Fruit fly (Drosophila melanogaster) whole organism, pupa: ENCODE measurements around the gene CG6800.

Experiments used
- CG10348 ChIP-seq: fragments of 200-800 bp; sonication (Bioruptor generic); IDR thresholded peaks from 2 replicates; pipeline ENCODE4 v1.3.6; 2022; ENCODE audit warnings: missing biosample characterization, missing genetic modification characterization
- CG12605 ChIP-seq: fragments of 200-800 bp; sonication (Bioruptor generic); IDR thresholded peaks from 2 replicates; pipeline ENCODE4 v1.3.6; 2022; ENCODE audit warnings: missing biosample characterization, missing genetic modification characterization
- CG13204 ChIP-seq: fragments of 200-800 bp; sonication (Bioruptor generic); optimal IDR thresholded peaks from 2 replicates; lab custom pipeline; 2018; ENCODE audit warnings: missing biosample characterization, mild to moderate bottlenecking, missing genetic modification characterization, moderate library complexity
- CG14655 ChIP-seq: fragments of 200-800 bp; sonication (Bioruptor generic); optimal IDR thresholded peaks from 3 replicates; lab custom pipeline; 2017; ENCODE audit warnings: mild to moderate bottlenecking, missing biosample characterization, missing genetic modification reagents, missing genetic modification characterization
- CG15710 ChIP-seq: fragments of 200-800 bp; sonication (Bioruptor generic); optimal IDR thresholded peaks from 2 replicates; lab custom pipeline; 2018; ENCODE audit warnings: missing biosample characterization, mild to moderate bottlenecking, missing genetic modification characterization, moderate library complexity
- CG17806 ChIP-seq: fragments of 200-800 bp; sonication (Bioruptor generic); optimal IDR thresholded peaks from 2 replicates; lab custom pipeline; 2018; ENCODE audit warnings: missing biosample characterization, mild to moderate bottlenecking, missing genetic modification characterization, moderate library complexity
- CG32121 ChIP-seq: fragments of 200-800 bp; sonication (Bioruptor generic); IDR thresholded peaks from 2 replicates; pipeline ENCODE4 v1.3.6; 2022; ENCODE audit warnings: missing biosample characterization, missing genetic modification characterization
- CG34367 ChIP-seq: fragments of 200-800 bp; sonication (Bioruptor generic); optimal IDR thresholded peaks from 2 replicates; lab custom pipeline; 2018; ENCODE audit warnings: missing biosample characterization, mild to moderate bottlenecking, missing genetic modification characterization
- CG4496 ChIP-seq: fragments of 200-800 bp; sonication (Bioruptor generic); IDR thresholded peaks from 3 replicates; pipeline ENCODE4 v1.3.6; 2022; ENCODE audit warnings: missing biosample characterization, missing genetic modification characterization
- CG8159 ChIP-seq: fragments of 200-800 bp; sonication (Bioruptor generic); optimal IDR thresholded peaks from 3 replicates; lab custom pipeline; 2018; ENCODE audit warnings: missing biosample characterization, mild to moderate bottlenecking, missing genetic modification characterization, moderate library complexity
- CG8301 ChIP-seq: fragments of 200-800 bp; sonication (Bioruptor generic); optimal IDR thresholded peaks from 2 replicates; lab custom pipeline; 2018; ENCODE audit warnings: missing biosample characterization, mild to moderate bottlenecking, missing genetic modification characterization
- CG9948 ChIP-seq: fragments of 200-800 bp; sonication (Bioruptor generic); optimal IDR thresholded peaks from 2 replicates; lab custom pipeline; 2018; ENCODE audit warnings: missing biosample characterization, mild to moderate bottlenecking, missing genetic modification characterization, moderate library complexity
- D1 ChIP-seq: fragments of 200-800 bp; sonication (Bioruptor generic); optimal IDR thresholded peaks from 2 replicates; lab custom pipeline; 2018; ENCODE audit warnings: missing biosample characterization, mild to moderate bottlenecking, missing genetic modification characterization, moderate library complexity
- EcR ChIP-seq: fragments of 200-800 bp; sonication (Bioruptor generic); optimal IDR thresholded peaks from 3 replicates; lab custom pipeline; 2019; ENCODE audit warnings: missing biosample characterization, missing genetic modification characterization, mild to moderate bottlenecking, moderate library complexity, missing genetic modification reagents
- Ets98B ChIP-seq: fragments of 200-800 bp; sonication (Bioruptor generic); IDR thresholded peaks from 2 replicates; pipeline ENCODE4 v1.3.6; 2022; ENCODE audit warnings: missing biosample characterization, missing genetic modification characterization
- Pif1A ChIP-seq: fragments of 200-800 bp; sonication (Bioruptor generic); optimal IDR thresholded peaks from 3 replicates; lab custom pipeline; 2016; ENCODE audit warnings: missing biosample characterization, missing genetic modification characterization
- Pif1B ChIP-seq: fragments of 200-800 bp; sonication (Bioruptor generic); optimal IDR thresholded peaks from 3 replicates; lab custom pipeline; 2016; ENCODE audit warnings: missing biosample characterization, missing genetic modification characterization
- Snoo ChIP-seq: fragments of 200-800 bp; sonication (Bioruptor generic); optimal IDR thresholded peaks from 3 replicates; lab custom pipeline; 2017; ENCODE audit warnings: missing biosample characterization, mild to moderate bottlenecking, missing genetic modification characterization, inconsistent platforms
- fd96Ca ChIP-seq: fragments of 200-800 bp; sonication (Bioruptor generic); IDR thresholded peaks from 3 replicates; pipeline ENCODE4 v1.3.6; 2022; ENCODE audit warnings: missing biosample characterization, missing genetic modification characterization
- gl ChIP-seq: fragments of 200-800 bp; sonication (Bioruptor generic); optimal IDR thresholded peaks from 2 replicates; lab custom pipeline; 2018; ENCODE audit warnings: missing biosample characterization, mild to moderate bottlenecking, missing genetic modification characterization
- rn ChIP-seq: fragments of 200-800 bp; sonication (Bioruptor generic); IDR thresholded peaks from 2 replicates; pipeline ENCODE4 v1.3.6; 2022; ENCODE audit warnings: missing biosample characterization, missing genetic modification characterization

Gene CG6800

dm6 chr3R:21748954-21749920 is 26.7 kb upstream of the CG6800 start, which contains the start of gene CG31233:
Gene CG31233 (plus strand): TSS chr3R:21749853.
- TF ChIP-seq CG15710 (tag; lab: Kevin White, UChicago), result no peak
- no peak for TF ChIP-seq rn (GFP tag; lab: Robert Waterston, UW)
- TF ChIP-seq CG10348, result no peak
- TF ChIP-seq CG12605, result no peak
- no peak for TF ChIP-seq CG14655 (GFP tag; lab: Kevin White, UChicago)
- TF ChIP-seq fd96Ca (GFP tag; lab: Robert Waterston, UW), result no peak
- no peak for TF ChIP-seq CG9948 (tag; lab: Kevin White, UChicago)
- no peak for TF ChIP-seq gl
- no peak for TF ChIP-seq CG32121 (GFP tag; lab: Robert Waterston, UW)
- no peak for TF ChIP-seq D1 (tag; lab: Kevin White, UChicago)

- TF ChIP-seq CG8159 (tag; lab: Kevin White, UChicago) (no peak), CG17806 (no peak), Pif1B (GFP tag; lab: Kevin White, UChicago) (no peak), CG32121 (GFP tag; lab: Robert Waterston, UW) (no peak), CG13204 (no peak), EcR (GFP tag; lab: Kevin White, UChicago) (no peak), CG12605 (no peak), CG34367 (tag; lab: Kevin White, UChicago) (no peak), CG10348 (no peak), CG15710 (tag; lab: Kevin White, UChicago) (no peak)
These were observed 22.8 kb upstream of the CG6800 start for dm6 chr3R:21753099-21753498.

dm6 chr3R:21753974-21754373 is 22.0 kb upstream of the CG6800 start, which contains the start of gene CG31198:
Gene CG31198 (plus strand): TSS chr3R:21754324.
- TF ChIP-seq CG32121 (GFP tag; lab: Robert Waterston, UW) (no peak), D1 (tag; lab: Kevin White, UChicago) (no peak), CG15710 (tag; lab: Kevin White, UChicago) (no peak), Snoo (tag; lab: Kevin White, UChicago) (no peak), gl (no peak)

dm6 chr3R:21757550-21757949 is 18.4 kb upstream of the CG6800 start:
- TF ChIP-seq CG15710 (tag; lab: Kevin White, UChicago) (no peak), Snoo (tag; lab: Kevin White, UChicago) (no peak), CG34367 (tag; lab: Kevin White, UChicago) (no peak), CG14655 (GFP tag; lab: Kevin White, UChicago) (no peak), Ets98B (GFP tag; lab: Robert Waterston, UW) (no peak), CG10348 (no peak), Pif1B (GFP tag; lab: Kevin White, UChicago) (no peak), CG8301 (tag; lab: Kevin White, UChicago) (no peak), CG13204 (no peak), gl (no peak), Pif1A (no peak), CG17806 (no peak), CG4496 (GFP tag; lab: Robert Waterston, UW) (no peak)

DNA sequence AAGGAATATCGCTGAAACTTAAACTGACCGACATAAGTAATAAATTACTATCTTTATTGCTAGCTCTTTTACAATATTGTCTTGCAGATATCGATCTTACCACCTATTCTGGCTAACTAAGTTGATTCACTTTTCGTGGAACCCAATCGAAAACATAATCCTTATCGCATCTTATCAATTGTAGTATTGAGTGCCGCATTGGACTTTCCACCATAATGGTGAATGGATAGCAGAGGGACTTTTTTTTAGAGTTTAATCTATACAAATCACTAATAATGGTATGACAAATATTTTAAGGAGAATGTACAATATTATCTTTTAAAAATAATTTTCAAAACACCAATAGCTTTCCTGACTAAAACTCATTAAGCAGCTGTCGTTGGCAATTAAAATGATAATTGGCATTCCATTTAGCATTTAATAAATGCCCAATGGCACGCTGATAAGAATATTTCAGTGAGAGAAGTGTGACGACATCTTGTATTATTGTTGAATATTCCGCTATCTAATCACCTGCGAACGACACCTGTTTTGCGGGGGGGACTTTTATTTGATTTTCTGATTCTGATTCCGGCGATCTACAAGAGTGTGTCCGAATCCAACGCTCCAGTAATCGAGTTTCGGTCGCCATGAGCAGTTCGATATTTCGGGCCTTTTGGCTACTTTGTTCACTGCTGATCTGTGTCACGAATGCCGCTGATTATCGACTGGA is 17.6 kb upstream of the CG6800 start, which contains the start of gene CG42335:
TSS of gene CG42335 (plus strand) at position 620 of the 712 bp plus-strand sequence.
- TF ChIP-seq gl (no peak), CG17806 (no peak), D1 (tag; lab: Kevin White, UChicago) (no peak), CG34367 (tag; lab: Kevin White, UChicago) (no peak), CG9948 (tag; lab: Kevin White, UChicago) (no peak), CG8159 (tag; lab: Kevin White, UChicago) (no peak), CG14655 (GFP tag; lab: Kevin White, UChicago) (no peak), CG32121 (GFP tag; lab: Robert Waterston, UW) (no peak), CG15710 (tag; lab: Kevin White, UChicago) (no peak), CG4496 (GFP tag; lab: Robert Waterston, UW) (no peak), rn (GFP tag; lab: Robert Waterston, UW) (no peak), CG13204 (no peak), Snoo (tag; lab: Kevin White, UChicago) (no peak), Pif1B (GFP tag; lab: Kevin White, UChicago) (no peak), Pif1A (no peak)

DNA sequence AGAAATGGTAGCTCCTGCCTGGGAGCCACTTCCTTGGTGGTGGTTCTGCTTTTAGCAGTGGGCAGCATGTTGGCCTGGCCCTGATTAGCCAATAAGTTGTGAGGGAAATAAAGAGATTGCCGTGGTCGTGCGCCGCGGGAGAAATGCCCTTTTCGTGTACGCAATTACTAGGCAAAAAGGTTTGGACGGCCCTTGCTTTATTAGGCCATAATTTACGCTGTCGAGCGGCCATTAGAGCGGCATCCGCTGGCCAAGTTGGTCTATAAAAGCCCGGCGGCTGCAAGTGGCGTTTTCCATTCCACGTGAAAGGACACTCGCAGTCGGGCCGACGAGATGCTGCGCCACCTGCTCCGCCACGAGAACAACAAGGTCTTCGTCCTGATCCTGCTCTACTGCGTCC is 6.7 kb upstream of the CG6800 start, which contains the start of gene Burs:
TSS of gene Burs (plus strand) at position 301 of the 400 bp plus-strand sequence.
- TF ChIP-seq Snoo (tag; lab: Kevin White, UChicago), result no peak
- TF ChIP-seq CG17806, result no peak
- TF ChIP-seq CG10348, result no peak
- no peak for TF ChIP-seq CG13204
- TF ChIP-seq Ets98B (GFP tag; lab: Robert Waterston, UW), result no peak
- TF ChIP-seq CG8159 (tag; lab: Kevin White, UChicago), result no peak
- TF ChIP-seq EcR (GFP tag; lab: Kevin White, UChicago), result no peak
- no peak for TF ChIP-seq CG32121 (GFP tag; lab: Robert Waterston, UW)
- TF ChIP-seq CG4496 (GFP tag; lab: Robert Waterston, UW), result no peak
- no peak for TF ChIP-seq fd96Ca (GFP tag; lab: Robert Waterston, UW)
- no peak for TF ChIP-seq CG34367 (tag; lab: Kevin White, UChicago)
- TF ChIP-seq gl, result no peak
- TF ChIP-seq CG9948 (tag; lab: Kevin White, UChicago), result no peak
- TF ChIP-seq CG14655 (GFP tag; lab: Kevin White, UChicago), result no peak
- no peak for TF ChIP-seq CG15710 (tag; lab: Kevin White, UChicago)
- no peak for TF ChIP-seq CG8301 (tag; lab: Kevin White, UChicago)
- TF ChIP-seq Pif1A, result no peak
